Worm (Caenorhabditis elegans) whole organism, mixed stage, embryonic: ENCODE measurements around the gene cyp-33C4.

Experiments used
- blmp-1 ChIP-seq: fragments of 150-350 bp; optimal IDR thresholded peaks from 2 replicates; lab custom pipeline; 2014; ENCODE audit warnings: missing biosample characterization, missing genetic modification characterization
- ceh-43 ChIP-seq: fragments of 200-800 bp; sonication (Bioruptor generic); optimal IDR thresholded peaks from 2 replicates; lab custom pipeline; 2018; ENCODE audit warnings: mild to moderate bottlenecking, missing genetic modification characterization, moderate library complexity, missing compliant biosample characterization
- ceh-83 ChIP-seq: fragments of 200-800 bp; sonication (Bioruptor generic); optimal IDR thresholded peaks from 2 replicates; lab custom pipeline; 2018; ENCODE audit warnings: mild to moderate bottlenecking, missing genetic modification characterization, missing compliant biosample characterization
- ces-1 ChIP-seq: fragments of 150-350 bp; optimal IDR thresholded peaks from 2 replicates; lab custom pipeline; 2014; ENCODE audit warnings: missing biosample characterization, missing genetic modification reagents, missing genetic modification characterization
- nhr-12 ChIP-seq: fragments of 150-350 bp; optimal IDR thresholded peaks from 2 replicates; lab custom pipeline; 2014; ENCODE audit warnings: missing biosample characterization, missing genetic modification characterization
- nhr-237 ChIP-seq: fragments of 150-350 bp; optimal IDR thresholded peaks from 2 replicates; lab custom pipeline; 2014; ENCODE audit warnings: missing biosample characterization, missing genetic modification characterization
- nhr-28 ChIP-seq: fragments of 150-350 bp; optimal IDR thresholded peaks from 2 replicates; lab custom pipeline; 2014; ENCODE audit warnings: missing biosample characterization, missing genetic modification characterization
- pha-4 ChIP-seq: fragments of 150-350 bp; optimal IDR thresholded peaks from 2 replicates; lab custom pipeline; 2018; ENCODE audit warnings: missing biosample characterization, missing genetic modification reagents, missing genetic modification characterization
- snpc-4 ChIP-seq: fragments of 150-350 bp; optimal IDR thresholded peaks from 2 replicates; lab custom pipeline; 2014; ENCODE audit warnings: missing biosample characterization, missing genetic modification characterization
- sptf-1 ChIP-seq: sonication (generic microtip); optimal IDR thresholded peaks from 2 replicates; lab custom pipeline; 2017; ENCODE audit warnings: mild to moderate bottlenecking, missing genetic modification characterization, moderate library complexity, missing compliant biosample characterization
- ztf-11 ChIP-seq: fragments of 150-350 bp; optimal IDR thresholded peaks from 2 replicates; lab custom pipeline; 2014; ENCODE audit warnings: missing biosample characterization, missing genetic modification characterization

- TF ChIP-seq ceh-43 (GFP tag; lab: Kevin White, UChicago) (no peak), nhr-12 (tag; lab: Kevin White, UChicago) (no peak), sptf-1 (tag; lab: Kevin White, UChicago) (no peak), ces-1 (GFP tag; lab: Kevin White, UChicago) (no peak), blmp-1 (tag; lab: Kevin White, UChicago) (no peak), ztf-11 (tag; lab: Kevin White, UChicago) (no peak), pha-4 (tag; lab: Kevin White, UChicago) (no peak), nhr-28 (no peak), ceh-83 (GFP tag; lab: Kevin White, UChicago) (no peak), nhr-237 (tag; lab: Kevin White, UChicago) (no peak), snpc-4 (tag; lab: Kevin White, UChicago) (no peak)
Observed at ce11 chrV:2211936-2212335, 24.0 kb upstream of the cyp-33C4 start, which contains the start of gene nhr-133.
